Worm (Caenorhabditis elegans) whole organism, L4 larva: ENCODE data around the gene Y38H6C.20.

Experiments used
- D1046.2 ChIP-seq: fragments of 200-800 bp; sonication (Bioruptor generic); IDR thresholded peaks from 2 replicates; pipeline ENCODE4 v1.3.6; 2022; ENCODE audit warnings: missing genetic modification characterization, missing compliant biosample characterization
- T20F7.1 ChIP-seq: fragments of 200-800 bp; sonication (Bioruptor generic); optimal IDR thresholded peaks from 2 replicates; lab custom pipeline; 2018; ENCODE audit warnings: mild to moderate bottlenecking, missing genetic modification characterization, missing compliant biosample characterization
- Y105C5A.15 ChIP-seq: fragments of 200-800 bp; sonication (Bioruptor generic); IDR thresholded peaks from 2 replicates; pipeline ENCODE4 v1.3.6; 2022; ENCODE audit warnings: missing genetic modification characterization, missing compliant biosample characterization
- Y75B8A.6 ChIP-seq: fragments of 200-800 bp; sonication (Bioruptor generic); IDR thresholded peaks from 2 replicates; pipeline ENCODE4 v1.3.6; 2022; ENCODE audit warnings: missing genetic modification reagents, missing genetic modification characterization, missing compliant biosample characterization
- ceh-28 ChIP-seq: fragments of 150-350 bp; optimal IDR thresholded peaks from 2 replicates; lab custom pipeline; 2014; ENCODE audit warnings: missing biosample characterization, missing genetic modification reagents, missing genetic modification characterization
- daf-16 ChIP-seq, 3 experiments: sonication (generic microtip); optimal IDR thresholded peaks; 2 replicates each; lab custom pipeline; 2016 to 2017; ENCODE audit warnings: missing genetic modification characterization in 3 of 3, missing genetic modification reagents in 3 of 3, mild to moderate bottlenecking in 2 of 3, missing compliant biosample characterization in 2 of 3, missing biosample characterization in 1 of 3, moderate library complexity in 1 of 3
- daf-8 ChIP-seq: fragments of 200-800 bp; sonication (Bioruptor generic); IDR thresholded peaks from 2 replicates; pipeline ENCODE4 v1.3.6; 2022; ENCODE audit warnings: missing genetic modification characterization, missing compliant biosample characterization
- dmd-6 ChIP-seq: fragments of 200-800 bp; sonication (Bioruptor generic); IDR thresholded peaks from 2 replicates; pipeline ENCODE4 v1.3.6; 2022; ENCODE audit warnings: missing genetic modification reagents, missing genetic modification characterization, missing compliant biosample characterization
- dmd-8 ChIP-seq: fragments of 200-800 bp; sonication (Bioruptor generic); IDR thresholded peaks from 2 replicates; pipeline ENCODE4 v1.3.6; 2022; ENCODE audit warnings: missing genetic modification characterization, missing compliant biosample characterization
- egl-27 ChIP-seq: sonication (generic microtip); optimal IDR thresholded peaks from 3 replicates; lab custom pipeline; 2017; ENCODE audit warnings: missing biosample characterization, missing genetic modification reagents, missing genetic modification characterization
- jun-1 ChIP-seq: fragments of 150-350 bp; optimal IDR thresholded peaks from 2 replicates; lab custom pipeline; 2014; ENCODE audit warnings: missing biosample characterization, missing genetic modification reagents, missing genetic modification characterization
- lin-13 ChIP-seq: fragments of 150-350 bp; optimal IDR thresholded peaks from 2 replicates; lab custom pipeline; 2014; ENCODE audit warnings: missing biosample characterization, missing genetic modification reagents, missing genetic modification characterization
- lin-29 ChIP-seq: fragments of 200-800 bp; sonication (Bioruptor generic); IDR thresholded peaks from 2 replicates; pipeline ENCODE4 v1.3.6; 2022; ENCODE audit warnings: missing genetic modification reagents, missing genetic modification characterization, missing compliant biosample characterization
- lir-3 ChIP-seq: sonication (generic microtip); optimal IDR thresholded peaks from 2 replicates; lab custom pipeline; 2016; ENCODE audit warnings: mild to moderate bottlenecking, missing genetic modification characterization, missing compliant biosample characterization
- mxl-2 ChIP-seq: fragments of 200-800 bp; sonication (Bioruptor generic); conservative IDR thresholded peaks from 2 replicates; pipeline ENCODE4 v1.3.6; 2022; ENCODE audit warnings: missing genetic modification reagents, missing genetic modification characterization, missing compliant biosample characterization
- nhr-10 ChIP-seq: fragments of 150-350 bp; optimal IDR thresholded peaks from 2 replicates; lab custom pipeline; 2014; ENCODE audit warnings: missing biosample characterization, missing genetic modification characterization
- nhr-11 ChIP-seq: fragments of 150-350 bp; optimal IDR thresholded peaks from 2 replicates; lab custom pipeline; 2014; ENCODE audit warnings: missing biosample characterization, missing genetic modification characterization
- nhr-111 ChIP-seq: fragments of 200-800 bp; sonication (Bioruptor generic); optimal IDR thresholded peaks from 2 replicates; lab custom pipeline; 2018; ENCODE audit warnings: mild to moderate bottlenecking, missing genetic modification characterization, missing compliant biosample characterization
- nhr-237 ChIP-seq: sonication (generic microtip); optimal IDR thresholded peaks from 2 replicates; lab custom pipeline; 2017; ENCODE audit warnings: missing biosample characterization, missing genetic modification characterization
- nhr-41 ChIP-seq: fragments of 200-800 bp; sonication (Bioruptor generic); IDR thresholded peaks from 2 replicates; pipeline ENCODE4 v1.3.6; 2022; ENCODE audit warnings: missing genetic modification reagents, missing genetic modification characterization, missing compliant biosample characterization
- pha-4 ChIP-seq, 2 experiments: fragments of 150-350 bp in 1 of 2; fragments of 200-800 bp in 1 of 2; sonication (Bioruptor generic) in 1 of 2; IDR thresholded peaks in 1 of 2; optimal IDR thresholded peaks in 1 of 2; 2 replicates each; pipeline versions ENCODE4 v1.3.6 to Lab custom; 2014 to 2022; ENCODE audit warnings: missing genetic modification characterization in 2 of 2, missing genetic modification reagents in 2 of 2, missing biosample characterization in 1 of 2, missing compliant biosample characterization in 1 of 2
- pqm-1 ChIP-seq: sonication (generic microtip); optimal IDR thresholded peaks from 2 replicates; lab custom pipeline; 2017; ENCODE audit warnings: missing biosample characterization, missing genetic modification characterization
- rbr-2 ChIP-seq: sonication (generic microtip); optimal IDR thresholded peaks from 2 replicates; lab custom pipeline; 2016; ENCODE audit warnings: missing genotype, missing genetic modification characterization, missing compliant biosample characterization
- skn-1 ChIP-seq: fragments of 150-350 bp; optimal IDR thresholded peaks from 2 replicates; lab custom pipeline; 2014; ENCODE audit warnings: missing biosample characterization, missing genetic modification characterization
- tag-97 ChIP-seq: fragments of 200-800 bp; sonication (Bioruptor generic); IDR thresholded peaks from 2 replicates; pipeline ENCODE4 v1.3.6; 2022; ENCODE audit warnings: missing genetic modification characterization, missing compliant biosample characterization
- tra-1 ChIP-seq: fragments of 200-800 bp; sonication (Bioruptor generic); IDR thresholded peaks from 2 replicates; pipeline ENCODE4 v1.3.6; 2022; ENCODE audit warnings: missing genetic modification reagents, missing genetic modification characterization, missing compliant biosample characterization
- unc-62 ChIP-seq, 3 experiments: fragments of 150-350 bp in 1 of 3; sonication (generic microtip); optimal IDR thresholded peaks in 2 of 3; peaks in 1 of 3; 1 replicate in 1 of 3; 2 replicates in 2 of 3; lab custom pipeline; 2014 to 2017; ENCODE audit warnings: missing biosample characterization in 3 of 3, missing genetic modification characterization in 3 of 3, missing genetic modification reagents in 3 of 3, missing genotype in 1 of 3
- zag-1 ChIP-seq: fragments of 150-350 bp; optimal IDR thresholded peaks from 2 replicates; lab custom pipeline; 2014; ENCODE audit warnings: missing biosample characterization, missing genetic modification characterization
- zip-11 ChIP-seq: fragments of 200-800 bp; sonication (Bioruptor generic); IDR thresholded peaks from 2 replicates; pipeline ENCODE4 v1.3.6; 2022; ENCODE audit warnings: missing genetic modification characterization, missing compliant biosample characterization
- zip-2 ChIP-seq: fragments of 150-350 bp; optimal IDR thresholded peaks from 2 replicates; lab custom pipeline; 2014; ENCODE audit warnings: missing biosample characterization, missing genetic modification characterization

Gene Y38H6C.20

DNA sequence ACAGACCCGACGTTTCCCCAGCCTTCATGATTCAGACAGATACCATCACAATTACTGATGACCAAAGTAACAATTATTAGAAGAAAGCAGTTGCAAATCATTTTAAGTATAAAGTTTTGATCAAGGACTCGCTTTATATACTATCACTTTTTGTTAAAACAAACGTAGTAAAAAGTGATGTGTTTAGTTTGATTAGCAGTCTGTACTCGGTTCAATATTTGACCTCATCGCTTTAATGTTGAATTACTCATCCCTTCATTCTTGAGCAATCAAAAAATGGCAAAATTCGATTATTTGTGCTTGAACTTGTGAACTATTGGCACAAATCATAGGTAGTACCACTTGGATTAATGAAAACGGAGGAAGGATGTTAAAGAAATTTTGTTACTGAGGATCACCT is 7.3 kb upstream of the Y38H6C.20 start, which contains the start of gene abf-4:
abf-4 (minus strand) TSS at position 101 of the 400 bp plus-strand sequence.
- no peak for TF ChIP-seq D1046.2 (GFP tag; lab: Robert Waterston, UW)
- TF ChIP-seq skn-1 (tag; lab: Kevin White, UChicago), result no peak
- TF ChIP-seq mxl-2, result no peak
- TF ChIP-seq zag-1, result no peak
- no peak for TF ChIP-seq T20F7.1

DNA sequence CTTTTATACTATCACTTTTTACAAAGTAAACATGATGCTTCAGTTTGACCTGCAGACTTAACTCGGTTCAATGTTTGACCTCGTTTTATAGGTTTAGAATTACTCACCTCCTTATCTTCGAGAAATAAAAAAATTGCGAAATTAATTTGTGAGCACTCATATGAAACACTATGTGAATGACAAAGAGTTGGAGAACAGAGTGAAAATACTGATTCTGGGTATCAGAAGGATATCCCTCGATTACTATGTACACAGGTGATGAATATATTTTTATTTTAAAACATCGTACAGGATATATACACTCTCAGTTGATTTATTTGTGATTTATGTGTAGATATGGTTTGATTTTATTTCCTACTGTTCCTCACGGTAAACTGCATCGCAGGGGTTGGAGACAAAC is 5.3 kb upstream of the Y38H6C.20 start, which contains the start of gene Y38H6C.23:
Y38H6C.23 (minus strand) TSS at position 101 of the 400 bp plus-strand sequence.
- TF ChIP-seq unc-62 (GFP tag; optimal IDR thresholded peaks at IDR 0.05 in 1 of 2; lab: Kevin White, UChicago) (peak in 1 of 2 experiments; percentile 37), unc-62 (tag; optimal IDR thresholded peaks at IDR 0.05; lab: Kevin White, UChicago) (no peak), dmd-6 (GFP tag; lab: Robert Waterston, UW) (peak; percentile 66), tra-1 (GFP tag; lab: Robert Waterston, UW) (no peak)

DNA sequence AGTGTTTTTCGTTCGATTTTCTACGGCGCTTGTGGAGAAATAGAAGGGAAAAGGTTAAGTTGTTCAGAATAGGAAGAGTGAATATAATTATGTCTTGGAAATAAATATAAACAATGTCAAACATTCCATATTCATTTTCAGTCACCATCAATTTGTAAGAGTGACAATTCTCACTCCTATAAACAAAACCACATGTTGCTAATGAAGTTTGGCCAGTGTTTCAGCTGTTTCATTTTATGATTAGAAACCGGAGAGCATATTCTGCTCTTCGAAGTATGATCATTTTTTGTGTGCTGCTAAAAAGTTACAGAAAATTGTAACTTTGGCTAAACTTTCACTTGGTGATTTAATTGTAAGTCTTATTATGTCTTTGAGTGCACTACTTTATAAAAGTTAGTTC is 4.1 kb upstream of the Y38H6C.20 start, which contains the start of gene Y38H6C.21:
Y38H6C.21 (minus strand) TSS at position 148 of the 400 bp plus-strand sequence.
- peak; percentile 61 for TF ChIP-seq dmd-6 (GFP tag; lab: Robert Waterston, UW)
- no peak for TF ChIP-seq nhr-111 (GFP tag; lab: Kevin White, UChicago)
- no peak for TF ChIP-seq Y75B8A.6 (GFP tag; lab: Robert Waterston, UW)
- no peak for TF ChIP-seq zip-11 (GFP tag; lab: Robert Waterston, UW)

DNA sequence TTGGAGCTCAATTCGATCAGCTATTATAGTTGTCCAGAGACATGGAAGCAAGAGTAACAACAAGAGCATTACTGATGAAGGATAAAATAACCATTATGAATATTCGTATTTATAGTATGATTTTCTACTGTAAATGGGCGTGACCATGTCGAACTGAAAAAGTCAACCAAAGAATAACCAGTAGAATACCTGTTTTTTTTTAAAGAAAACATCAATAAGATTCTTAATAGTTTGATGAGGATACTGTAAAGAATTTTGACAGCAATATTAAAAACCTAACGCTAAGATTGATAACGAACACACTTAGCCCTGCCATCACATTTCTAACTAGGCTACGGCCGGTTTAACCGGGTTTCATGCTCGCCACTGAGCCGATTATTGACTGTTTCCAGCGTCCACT is 2.0 kb upstream of the Y38H6C.20 start, which contains the start of gene vmo-1:
vmo-1 (minus strand) TSS at position 101 of the 400 bp plus-strand sequence.
- TF ChIP-seq lin-13 (GFP tag; lab: Kevin White, UChicago) (no peak), daf-16 (GFP tag; optimal IDR thresholded peaks at IDR 0.05; lab: Kevin White, UChicago) (no peak), daf-16 (tag; optimal IDR thresholded peaks at IDR 0.05; lab: Kevin White, UChicago) (no peak), nhr-10 (tag; lab: Kevin White, UChicago) (no peak), Y105C5A.15 (GFP tag; lab: Robert Waterston, UW) (no peak), daf-8 (GFP tag; lab: Robert Waterston, UW) (no peak), lin-29 (no peak), tag-97 (GFP tag; lab: Robert Waterston, UW) (no peak)
- TF ChIP-seq, all 104 proteins: peak for 0

DNA sequence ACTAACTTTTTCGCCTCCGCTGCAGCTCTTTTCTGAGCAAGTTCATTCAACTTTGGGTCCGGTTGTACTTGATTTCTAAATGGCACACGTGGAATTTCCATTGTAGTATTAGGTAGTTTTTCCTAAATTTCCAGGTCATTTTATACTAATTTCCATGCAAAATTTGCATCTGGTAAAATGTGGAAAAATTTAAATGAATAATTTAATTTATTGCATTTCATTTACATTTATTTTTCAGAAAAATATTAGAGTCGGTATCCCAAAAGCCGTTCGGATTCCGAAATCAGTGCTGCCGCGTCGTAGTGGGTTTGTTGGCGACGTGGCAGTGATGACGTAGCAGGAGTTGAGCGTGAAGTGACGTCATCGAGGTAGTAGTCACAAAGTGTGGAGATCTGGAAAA is 3.9 kb downstream of the Y38H6C.20 start, which contains the start of gene Y38H6C.18:
Y38H6C.18 (minus strand) TSS at position 101 of the 400 bp plus-strand sequence.
- no peak for TF ChIP-seq jun-1
- TF ChIP-seq nhr-11 (tag; lab: Kevin White, UChicago), result no peak
- TF ChIP-seq zip-2, result no peak
- no peak for TF ChIP-seq D1046.2 (GFP tag; lab: Robert Waterston, UW)
- no peak for TF ChIP-seq pha-4 (GFP tag; IDR thresholded peaks at IDR 0.05; lab: Robert Waterston, UW)
- no peak for TF ChIP-seq pha-4 (tag; optimal IDR thresholded peaks at IDR 0.05; lab: Kevin White, UChicago)
- TF ChIP-seq tag-97 (GFP tag; lab: Robert Waterston, UW), result no peak
- no peak for TF ChIP-seq rbr-2 (tag; lab: Kevin White, UChicago)
- TF ChIP-seq lin-13 (GFP tag; lab: Kevin White, UChicago), result no peak
- no peak for TF ChIP-seq dmd-6 (GFP tag; lab: Robert Waterston, UW)
- TF ChIP-seq ceh-28, result no peak
- TF ChIP-seq dmd-8 (GFP tag; lab: Robert Waterston, UW), result no peak
- TF ChIP-seq lir-3 (tag; lab: Kevin White, UChicago), result no peak

DNA sequence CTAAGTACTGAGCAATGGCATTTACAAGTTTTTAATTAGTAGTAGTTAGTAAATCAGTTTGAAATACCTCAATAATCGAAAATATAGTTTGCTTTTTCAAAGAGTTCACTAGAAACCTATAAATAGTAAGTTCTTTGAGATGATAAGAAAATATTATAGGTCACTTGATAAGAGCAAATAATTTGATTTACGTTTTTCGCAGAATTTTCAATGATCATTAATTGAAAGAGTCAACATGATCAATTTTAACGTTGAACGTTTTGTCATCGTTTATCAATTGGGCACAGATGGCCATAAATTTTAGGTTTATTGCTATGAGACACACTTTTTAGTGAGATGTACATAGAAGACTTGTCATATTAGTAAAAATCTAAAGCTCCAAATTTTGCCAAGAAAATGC is 5.3 kb downstream of the Y38H6C.20 start:
- TF ChIP-seq daf-16 (GFP tag; optimal IDR thresholded peaks at IDR 0.05; lab: Kevin White, UChicago), result no peak
- peak; percentile 71 for TF ChIP-seq daf-16 (tag; optimal IDR thresholded peaks at IDR 0.05; lab: Kevin White, UChicago)
- peak; percentile 2 for TF ChIP-seq pqm-1
- no peak for TF ChIP-seq nhr-237 (tag; lab: Kevin White, UChicago)
- TF ChIP-seq nhr-41 (GFP tag; lab: Robert Waterston, UW), result no peak
- TF ChIP-seq egl-27 (tag; lab: Kevin White, UChicago), result no peak
- TF ChIP-seq, all 104 proteins: peak for 2
